Worm (Caenorhabditis elegans) whole organism, midembryonic: ENCODE measurements around the gene gst-7.

Experiments used
- T22C8.4 ChIP-seq: fragments of 200-800 bp; sonication (Bioruptor generic); IDR thresholded peaks from 2 replicates; pipeline ENCODE4 v1.3.6; 2022; ENCODE audit warnings: missing genetic modification characterization, missing compliant biosample characterization
- flt-1 ChIP-seq: fragments of 200-800 bp; sonication (Bioruptor generic); IDR thresholded peaks from 2 replicates; pipeline ENCODE4 v1.3.6; 2022; ENCODE audit warnings: missing genetic modification characterization, missing compliant biosample characterization
- klf-2 ChIP-seq: fragments of 200-800 bp; sonication (Bioruptor generic); conservative IDR thresholded peaks from 2 replicates; pipeline ENCODE4 v1.3.6; 2022; ENCODE audit warnings: missing genetic modification reagents, missing genetic modification characterization, missing compliant biosample characterization
- ztf-29 ChIP-seq: fragments of 200-800 bp; sonication (Bioruptor generic); IDR thresholded peaks from 2 replicates; pipeline ENCODE4 v1.3.6; 2022; ENCODE audit warnings: missing genetic modification reagents, missing genetic modification characterization, missing compliant biosample characterization

- TF ChIP-seq flt-1 (no peak), ztf-29 (GFP tag; lab: Robert Waterston, UW) (no peak), T22C8.4 (GFP tag; lab: Robert Waterston, UW) (no peak), klf-2 (GFP tag; lab: Robert Waterston, UW) (no peak)
Measured at ce11 chrII:4870691-4871090, 11.2 kb upstream of the gst-7 start, which contains the start of gene col-20.
